Worm (Caenorhabditis elegans) whole organism, midembryonic: ENCODE data around the gene T28A8.5.

Experiments used
- T22C8.4 ChIP-seq: fragments of 200-800 bp; sonication (Bioruptor generic); IDR thresholded peaks from 2 replicates; pipeline ENCODE4 v1.3.6; 2022; ENCODE audit warnings: missing genetic modification characterization, missing compliant biosample characterization
- cog-1 ChIP-seq: sonication (generic microtip); optimal IDR thresholded peaks from 2 replicates; lab custom pipeline; 2016; ENCODE audit warnings: missing genetic modification characterization, missing compliant biosample characterization
- flt-1 ChIP-seq: fragments of 200-800 bp; sonication (Bioruptor generic); IDR thresholded peaks from 2 replicates; pipeline ENCODE4 v1.3.6; 2022; ENCODE audit warnings: missing genetic modification characterization, missing compliant biosample characterization
- klf-2 ChIP-seq: fragments of 200-800 bp; sonication (Bioruptor generic); conservative IDR thresholded peaks from 2 replicates; pipeline ENCODE4 v1.3.6; 2022; ENCODE audit warnings: missing genetic modification reagents, missing genetic modification characterization, missing compliant biosample characterization
- med-1 ChIP-seq: sonication (generic microtip); optimal IDR thresholded peaks from 2 replicates; lab custom pipeline; 2017; ENCODE audit warnings: missing genetic modification characterization, mild to moderate bottlenecking, missing compliant biosample characterization, antibody characterized with exemption, missing genetic modification reagents; ENCODE audit not compliant: insufficient read depth
- ref-1 ChIP-seq: fragments of 200-800 bp; sonication (Bioruptor generic); conservative IDR thresholded peaks from 2 replicates; pipeline ENCODE4 v1.3.6; 2022; ENCODE audit warnings: missing genetic modification reagents, missing genetic modification characterization, missing compliant biosample characterization
- tab-1 ChIP-seq: fragments of 200-800 bp; sonication (Bioruptor generic); IDR thresholded peaks from 2 replicates; pipeline ENCODE4 v1.3.6; 2022; ENCODE audit warnings: missing genetic modification characterization, missing compliant biosample characterization
- ztf-23 ChIP-seq: fragments of 200-800 bp; sonication (Bioruptor generic); IDR thresholded peaks from 2 replicates; pipeline ENCODE4 v1.3.6; 2022; ENCODE audit warnings: missing genetic modification reagents, missing genetic modification characterization, missing compliant biosample characterization
- ztf-29 ChIP-seq: fragments of 200-800 bp; sonication (Bioruptor generic); IDR thresholded peaks from 2 replicates; pipeline ENCODE4 v1.3.6; 2022; ENCODE audit warnings: missing genetic modification reagents, missing genetic modification characterization, missing compliant biosample characterization

The T28A8.5 gene

ce11 chrIII:13501599-13501998, at the start of gene T28A8.5:
Gene T28A8.5, plus strand, starts transcription at chrIII:13501630.
- TF ChIP-seq flt-1 (GFP tag; lab: Robert Waterston, UW): no peak
- no peak for TF ChIP-seq klf-2 (GFP tag; lab: Robert Waterston, UW)
- TF ChIP-seq med-1 (GFP tag; lab: Kevin White, UChicago): no peak
- no peak for TF ChIP-seq cog-1 (tag; lab: Kevin White, UChicago)
- TF ChIP-seq T22C8.4 (GFP tag; lab: Robert Waterston, UW): no peak
- no peak for TF ChIP-seq ztf-23 (GFP tag; lab: Robert Waterston, UW)

DNA sequence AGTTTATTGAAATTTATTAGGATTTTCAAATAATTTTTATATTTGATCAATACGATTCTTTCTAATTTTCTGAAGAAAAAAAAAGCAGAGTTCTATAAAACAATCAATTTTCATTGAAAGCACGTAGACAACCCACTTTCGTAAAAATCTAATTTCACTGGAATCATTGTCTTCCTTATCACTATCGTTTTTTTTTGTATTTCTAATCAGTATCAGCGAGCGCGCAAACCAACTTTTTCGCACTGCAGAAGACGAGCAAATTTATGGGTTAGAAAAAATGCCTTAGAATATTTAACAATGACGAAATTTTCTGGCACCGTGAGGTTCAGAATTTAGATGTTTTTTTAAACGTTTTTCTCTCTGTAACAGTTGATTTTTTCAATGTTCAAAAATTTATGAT, 48.6 kb upstream of the T28A8.5 start:
- TF ChIP-seq cog-1 (tag; lab: Kevin White, UChicago): no peak
- no peak for TF ChIP-seq med-1 (GFP tag; lab: Kevin White, UChicago)
- no peak for TF ChIP-seq ztf-23 (GFP tag; lab: Robert Waterston, UW)
- TF ChIP-seq flt-1 (GFP tag; lab: Robert Waterston, UW): no peak
- no peak for TF ChIP-seq ztf-29 (GFP tag; lab: Robert Waterston, UW)
- no peak for TF ChIP-seq tab-1 (GFP tag; lab: Robert Waterston, UW)
- TF ChIP-seq klf-2 (GFP tag; lab: Robert Waterston, UW): no peak
- no peak for TF ChIP-seq ref-1

ce11 chrIII:13455207-13455606, 46.2 kb upstream of the T28A8.5 start, which contains the start of gene cua-1:
Gene cua-1, minus strand, starts transcription at chrIII:13455307.
- TF ChIP-seq ztf-29 (GFP tag; lab: Robert Waterston, UW) (no peak), ztf-23 (GFP tag; lab: Robert Waterston, UW) (no peak), tab-1 (GFP tag; lab: Robert Waterston, UW) (no peak), ref-1 (no peak), flt-1 (GFP tag; lab: Robert Waterston, UW) (no peak), klf-2 (GFP tag; lab: Robert Waterston, UW) (no peak), med-1 (GFP tag; lab: Kevin White, UChicago) (no peak), cog-1 (tag; lab: Kevin White, UChicago) (no peak), T22C8.4 (GFP tag; lab: Robert Waterston, UW) (no peak)

DNA sequence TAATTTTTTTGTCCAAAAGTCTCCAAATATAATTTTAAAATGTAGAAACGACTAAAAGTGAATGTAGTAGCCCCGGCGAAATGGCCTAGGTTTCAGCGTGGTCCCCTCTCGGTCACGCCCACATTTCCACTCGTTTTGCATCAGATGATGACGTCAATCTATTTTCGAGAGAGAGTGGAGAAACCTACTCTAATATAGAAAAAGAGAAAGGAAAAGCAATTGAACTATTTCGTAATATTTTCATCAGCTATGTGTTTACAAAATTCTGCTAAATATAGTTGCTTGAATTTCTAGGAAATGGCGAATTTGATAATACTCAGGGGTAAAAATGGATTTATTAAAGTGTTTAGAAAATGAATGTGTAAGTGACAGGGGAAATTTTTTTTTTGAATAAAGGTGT, 45.6 kb upstream of the T28A8.5 start:
- no peak for TF ChIP-seq ztf-23 (GFP tag; lab: Robert Waterston, UW)
- no peak for TF ChIP-seq tab-1 (GFP tag; lab: Robert Waterston, UW)
- TF ChIP-seq T22C8.4 (GFP tag; lab: Robert Waterston, UW): no peak
- no peak for TF ChIP-seq flt-1 (GFP tag; lab: Robert Waterston, UW)
- no peak for TF ChIP-seq ztf-29 (GFP tag; lab: Robert Waterston, UW)
- TF ChIP-seq klf-2 (GFP tag; lab: Robert Waterston, UW): no peak
- no peak for TF ChIP-seq cog-1 (tag; lab: Kevin White, UChicago)
- no peak for TF ChIP-seq ref-1
- TF ChIP-seq med-1 (GFP tag; lab: Kevin White, UChicago): no peak

DNA sequence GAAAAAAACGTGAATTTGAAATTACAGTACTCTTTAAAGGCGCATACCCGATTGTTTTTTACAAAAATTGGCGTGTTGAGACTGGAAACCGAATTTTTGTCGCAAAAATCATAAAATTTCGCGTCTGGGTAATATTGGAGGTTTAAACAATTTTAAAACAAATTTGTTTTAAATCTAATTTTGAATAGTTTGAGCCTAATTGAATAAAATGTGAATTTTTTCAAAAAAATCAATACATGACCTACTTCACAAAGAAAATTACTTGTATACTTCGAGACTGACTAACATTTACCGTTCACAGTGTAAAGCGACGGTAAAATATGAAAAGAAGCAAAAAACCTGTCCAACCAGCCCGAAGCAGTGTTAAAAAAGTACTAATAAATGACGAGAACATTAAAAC, 44.1 kb upstream of the T28A8.5 start:
- no peak for TF ChIP-seq ztf-29 (GFP tag; lab: Robert Waterston, UW)
- TF ChIP-seq ref-1: no peak
- TF ChIP-seq klf-2 (GFP tag; lab: Robert Waterston, UW): no peak

DNA sequence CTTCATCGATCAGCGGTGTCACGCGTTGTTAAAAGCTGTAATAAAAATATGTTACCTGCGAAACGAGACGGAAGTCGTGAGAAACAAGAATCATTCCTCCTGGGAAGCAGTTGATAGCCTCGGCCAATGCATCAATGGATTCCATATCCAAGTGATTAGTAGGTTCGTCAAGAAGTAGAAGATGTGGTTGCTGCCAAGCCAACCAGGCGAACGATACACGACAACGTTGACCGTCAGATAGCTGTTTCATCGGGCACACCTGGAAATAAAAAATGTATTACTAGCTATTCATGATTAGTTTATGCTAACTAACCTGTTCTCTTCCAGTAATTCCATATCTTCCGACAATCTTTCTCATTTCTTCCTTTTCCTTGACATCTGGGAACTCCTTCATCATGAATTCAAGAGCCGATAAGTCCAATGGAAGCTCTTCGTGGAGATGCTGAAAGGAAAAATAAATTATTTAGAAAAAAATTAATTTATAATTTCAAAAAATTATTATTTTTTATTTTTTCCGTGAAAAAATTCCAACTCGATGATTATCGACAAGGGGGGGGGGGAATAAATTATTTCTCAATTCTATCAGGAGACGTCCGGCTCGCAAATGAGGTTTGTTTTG, 42.3 kb upstream of the T28A8.5 start, which contains the start of gene tag-164:
Gene tag-164, plus strand, starts transcription at position 569 of the 619 bp plus-strand sequence.
- TF ChIP-seq cog-1 (tag; lab: Kevin White, UChicago) (no peak), klf-2 (GFP tag; lab: Robert Waterston, UW) (no peak), tab-1 (GFP tag; lab: Robert Waterston, UW) (no peak), ztf-23 (GFP tag; lab: Robert Waterston, UW) (no peak), ztf-29 (GFP tag; lab: Robert Waterston, UW) (no peak), ref-1 (no peak), T22C8.4 (GFP tag; lab: Robert Waterston, UW) (no peak), med-1 (GFP tag; lab: Kevin White, UChicago) (no peak), flt-1 (GFP tag; lab: Robert Waterston, UW) (no peak)

- TF ChIP-seq ref-1 (no peak), med-1 (GFP tag; lab: Kevin White, UChicago) (no peak), ztf-29 (GFP tag; lab: Robert Waterston, UW) (no peak), T22C8.4 (GFP tag; lab: Robert Waterston, UW) (no peak), klf-2 (GFP tag; lab: Robert Waterston, UW) (no peak), cog-1 (tag; lab: Kevin White, UChicago) (no peak), ztf-23 (GFP tag; lab: Robert Waterston, UW) (no peak), tab-1 (GFP tag; lab: Robert Waterston, UW) (no peak), flt-1 (GFP tag; lab: Robert Waterston, UW) (no peak)
These were observed 39.9 kb upstream of the T28A8.5 start for ce11 chrIII:13461535-13461934.

DNA sequence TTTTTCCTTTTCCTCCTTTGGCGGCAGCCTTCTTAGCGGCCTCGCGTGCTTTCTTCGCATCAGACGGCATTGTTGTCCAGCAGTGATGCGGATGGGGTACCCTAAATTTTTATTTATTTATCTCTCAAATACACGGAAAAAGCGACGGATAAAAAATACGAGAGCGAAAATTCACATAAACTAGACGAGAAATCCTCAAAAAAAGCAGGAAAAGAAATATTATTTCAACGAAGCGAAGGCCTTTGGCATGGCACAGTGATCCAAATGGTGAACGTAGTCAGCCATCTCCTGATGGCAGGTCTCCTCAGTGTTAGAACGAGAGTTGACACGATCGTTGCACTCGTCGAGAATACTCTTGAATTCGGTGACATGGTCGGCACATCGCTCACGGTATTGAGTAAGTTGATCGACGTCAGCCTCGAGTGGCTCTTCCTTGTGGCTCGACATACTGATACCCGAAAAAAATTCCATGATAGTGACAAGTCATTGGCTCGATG, 39.2 kb upstream of the T28A8.5 start, which contains the start of the genes abcf-2 and T27E9.2:
Gene abcf-2, minus strand, starts transcription at position 101 of the 497 bp plus-strand sequence.
Gene T27E9.2, minus strand, starts transcription at position 447 of the 497 bp plus-strand sequence.
- TF ChIP-seq klf-2 (GFP tag; lab: Robert Waterston, UW) (no peak), ztf-23 (GFP tag; lab: Robert Waterston, UW) (no peak), tab-1 (GFP tag; lab: Robert Waterston, UW) (no peak), ref-1 (no peak), cog-1 (tag; lab: Kevin White, UChicago) (no peak), ztf-29 (GFP tag; lab: Robert Waterston, UW) (no peak), flt-1 (GFP tag; lab: Robert Waterston, UW) (no peak), med-1 (GFP tag; lab: Kevin White, UChicago) (no peak)
